Fruit fly (Drosophila melanogaster) whole organism, embryonic: ENCODE data around the gene CG11811.

ENCODE experiments used
- Bdp1 ChIP-seq: fragments of 200-800 bp; sonication (Bioruptor generic); optimal IDR thresholded peaks from 3 replicates; lab custom pipeline; 2016; ENCODE audit warnings: missing biosample characterization, missing genetic modification characterization
- CG10366 ChIP-seq: fragments of 200-800 bp; sonication (Bioruptor generic); IDR thresholded peaks from 2 replicates; pipeline ENCODE4 v1.3.6; 2022; ENCODE audit warnings: missing biosample characterization, missing genetic modification characterization
- CG10431 ChIP-seq: fragments of 200-800 bp; sonication (Bioruptor generic); optimal IDR thresholded peaks from 3 replicates; lab custom pipeline; 2018; ENCODE audit warnings: missing biosample characterization, mild to moderate bottlenecking, missing genetic modification characterization
- CG11247 ChIP-seq: fragments of 200-800 bp; sonication (Bioruptor generic); IDR thresholded peaks from 2 replicates; pipeline ENCODE4 v1.3.6; 2022; ENCODE audit warnings: missing biosample characterization, missing genetic modification characterization
- CG12104 ChIP-seq: fragments of 200-800 bp; sonication (Bioruptor generic); optimal IDR thresholded peaks from 3 replicates; lab custom pipeline; 2016; ENCODE audit warnings: missing biosample characterization, missing genetic modification characterization
- CG12219 ChIP-seq: fragments of 200-800 bp; sonication (Bioruptor generic); optimal IDR thresholded peaks from 3 replicates; lab custom pipeline; 2018; ENCODE audit warnings: missing biosample characterization, mild to moderate bottlenecking, missing genetic modification characterization
- CG12391 ChIP-seq: fragments of 200-800 bp; sonication (Bioruptor generic); optimal IDR thresholded peaks from 3 replicates; lab custom pipeline; 2018; ENCODE audit warnings: missing biosample characterization, mild to moderate bottlenecking, missing genetic modification characterization, moderate library complexity
- CG12659 ChIP-seq: fragments of 200-800 bp; sonication (Bioruptor generic); optimal IDR thresholded peaks from 3 replicates; lab custom pipeline; 2017; ENCODE audit warnings: mild to moderate bottlenecking, missing biosample characterization, missing genetic modification reagents, missing genetic modification characterization
- CG13894 ChIP-seq: fragments of 200-800 bp; sonication (Bioruptor generic); optimal IDR thresholded peaks from 3 replicates; lab custom pipeline; 2018; ENCODE audit warnings: missing biosample characterization, mild to moderate bottlenecking, missing genetic modification characterization, moderate library complexity
- CG1832 ChIP-seq: fragments of 200-800 bp; sonication (Bioruptor generic); optimal IDR thresholded peaks from 2 replicates; lab custom pipeline; 2017; ENCODE audit warnings: missing biosample characterization, mild to moderate bottlenecking, missing genetic modification characterization, inconsistent platforms
- CG18599 ChIP-seq: fragments of 200-800 bp; sonication (Bioruptor generic); optimal IDR thresholded peaks from 3 replicates; lab custom pipeline; 2017; ENCODE audit warnings: missing biosample characterization, missing genetic modification characterization, mild to moderate bottlenecking, moderate library complexity, missing genetic modification reagents
- CG30403 ChIP-seq: fragments of 200-800 bp; sonication (Bioruptor generic); optimal IDR thresholded peaks from 3 replicates; lab custom pipeline; 2016; ENCODE audit warnings: missing biosample characterization, missing genetic modification characterization
- CG31388 ChIP-seq: fragments of 200-800 bp; sonication (Bioruptor generic); optimal IDR thresholded peaks from 2 replicates; lab custom pipeline; 2016; ENCODE audit warnings: missing biosample characterization, missing genetic modification characterization
- CG34422 ChIP-seq: fragments of 200-800 bp; sonication (Bioruptor generic); IDR thresholded peaks from 3 replicates; pipeline ENCODE4 v1.3.6; 2022; ENCODE audit warnings: missing biosample characterization, missing genetic modification characterization
- CG8290 ChIP-seq, 3 experiments: fragments of 200-800 bp; sonication (Bioruptor generic); optimal IDR thresholded peaks; 2 replicates each; lab custom pipeline; 2016 to 2019; ENCODE audit warnings: missing biosample characterization in 3 of 3, missing genetic modification characterization in 3 of 3, mild to moderate bottlenecking in 2 of 3, moderate library complexity in 1 of 3
- Fer3 ChIP-seq: fragments of 200-800 bp; sonication (Bioruptor generic); optimal IDR thresholded peaks from 2 replicates; lab custom pipeline; 2018; ENCODE audit warnings: missing biosample characterization, mild to moderate bottlenecking, missing genetic modification characterization, moderate library complexity
- Gug ChIP-seq: fragments of 200-800 bp; sonication (Bioruptor generic); IDR thresholded peaks from 4 replicates; pipeline ENCODE4 v1.3.6; 2022; ENCODE audit warnings: missing biosample characterization, missing genetic modification characterization
- HLH3B ChIP-seq: fragments of 200-800 bp; sonication (Bioruptor generic); IDR thresholded peaks from 2 replicates; pipeline ENCODE4 v1.3.6; 2022; ENCODE audit warnings: missing biosample characterization, missing genetic modification characterization
- HLHmδ ChIP-seq: fragments of 200-800 bp; sonication (Bioruptor generic); optimal IDR thresholded peaks from 2 replicates; lab custom pipeline; 2018; ENCODE audit warnings: missing biosample characterization, mild to moderate bottlenecking, missing genetic modification characterization, moderate library complexity
- HmgZ ChIP-seq: fragments of 200-800 bp; sonication (Bioruptor generic); optimal IDR thresholded peaks from 2 replicates; lab custom pipeline; 2018; ENCODE audit warnings: missing biosample characterization, mild to moderate bottlenecking, missing genetic modification characterization
- Hsf ChIP-seq: fragments of 200-800 bp; sonication (Bioruptor generic); optimal IDR thresholded peaks from 3 replicates; lab custom pipeline; 2016; ENCODE audit warnings: missing biosample characterization, missing genetic modification characterization
- Lhr ChIP-seq: fragments of 200-800 bp; sonication (Bioruptor generic); optimal IDR thresholded peaks from 3 replicates; lab custom pipeline; 2017; ENCODE audit warnings: mild to moderate bottlenecking, missing biosample characterization, missing genetic modification reagents, missing genetic modification characterization
- MBD-R2 ChIP-seq: fragments of 200-800 bp; sonication (Bioruptor generic); IDR thresholded peaks from 2 replicates; pipeline ENCODE4 v1.3.6; 2022; ENCODE audit warnings: missing biosample characterization, missing genetic modification characterization
- Ravus ChIP-seq: fragments of 200-800 bp; sonication (Bioruptor generic); IDR thresholded peaks from 2 replicates; pipeline ENCODE4 v1.3.6; 2022; ENCODE audit warnings: missing biosample characterization, missing genetic modification characterization
- Rx ChIP-seq: fragments of 200-800 bp; sonication (Bioruptor generic); IDR thresholded peaks from 2 replicates; pipeline ENCODE4 v1.3.6; 2022; ENCODE audit warnings: missing biosample characterization, missing genetic modification characterization
- Six4 ChIP-seq: fragments of 200-800 bp; sonication (Bioruptor generic); optimal IDR thresholded peaks from 2 replicates; lab custom pipeline; 2016; ENCODE audit warnings: missing biosample characterization, missing genetic modification characterization
- Sox102F ChIP-seq: fragments of 200-800 bp; sonication (Bioruptor generic); optimal IDR thresholded peaks from 2 replicates; lab custom pipeline; 2018; ENCODE audit warnings: missing biosample characterization, mild to moderate bottlenecking, missing genetic modification characterization, moderate library complexity
- abd-A ChIP-seq: fragments of 200-800 bp; sonication (Bioruptor generic); optimal IDR thresholded peaks from 3 replicates; lab custom pipeline; 2019; ENCODE audit warnings: missing biosample characterization, mild to moderate bottlenecking, missing genetic modification characterization, moderate library complexity
- ato ChIP-seq: fragments of 200-800 bp; sonication (Bioruptor generic); IDR thresholded peaks from 2 replicates; pipeline ENCODE4 v1.3.6; 2022; ENCODE audit warnings: missing biosample characterization, missing genetic modification characterization; ENCODE audit not compliant: partially characterized antibody
- bsh ChIP-seq, 2 experiments: fragments of 200-800 bp; sonication (Bioruptor generic); optimal IDR thresholded peaks; 2 replicates each; lab custom pipeline; 2017 to 2018; ENCODE audit warnings: mild to moderate bottlenecking in 2 of 2, missing biosample characterization in 2 of 2, missing genetic modification characterization in 2 of 2, moderate library complexity in 1 of 2
- chm ChIP-seq: fragments of 200-800 bp; sonication (Bioruptor generic); IDR thresholded peaks from 2 replicates; pipeline ENCODE4 v1.3.6; 2022; ENCODE audit warnings: missing biosample characterization, missing genetic modification characterization
- danr ChIP-seq: fragments of 200-800 bp; sonication (Bioruptor generic); IDR thresholded peaks from 2 replicates; pipeline ENCODE4 v1.3.6; 2022; ENCODE audit warnings: missing biosample characterization, missing genetic modification characterization
- disco-r ChIP-seq: fragments of 200-800 bp; sonication (Bioruptor generic); optimal IDR thresholded peaks from 2 replicates; lab custom pipeline; 2016; ENCODE audit warnings: missing biosample characterization, missing genetic modification characterization
- esg ChIP-seq: fragments of 200-800 bp; sonication (Bioruptor generic); conservative IDR thresholded peaks from 2 replicates; pipeline ENCODE4 v1.3.6; 2022; ENCODE audit warnings: missing biosample characterization, missing genetic modification characterization
- fd102C ChIP-seq: fragments of 200-800 bp; sonication (Bioruptor generic); optimal IDR thresholded peaks from 2 replicates; lab custom pipeline; 2018; ENCODE audit warnings: missing biosample characterization, mild to moderate bottlenecking, missing genetic modification characterization, moderate library complexity
- gt ChIP-seq: fragments of 200-800 bp; sonication (Bioruptor generic); IDR thresholded peaks from 2 replicates; pipeline ENCODE4 v1.3.6; 2022; ENCODE audit warnings: missing biosample characterization, missing genetic modification characterization
- her ChIP-seq: fragments of 200-800 bp; sonication (Bioruptor generic); optimal IDR thresholded peaks from 2 replicates; lab custom pipeline; 2016; ENCODE audit warnings: missing biosample characterization, missing genetic modification characterization
- ind ChIP-seq: fragments of 200-800 bp; sonication (Bioruptor generic); optimal IDR thresholded peaks from 3 replicates; lab custom pipeline; 2016; ENCODE audit warnings: missing biosample characterization, missing genetic modification characterization
- kay ChIP-seq: fragments of 200-800 bp; sonication (Bioruptor generic); optimal IDR thresholded peaks from 2 replicates; lab custom pipeline; 2016; ENCODE audit warnings: missing biosample characterization, missing genetic modification characterization
- lmd ChIP-seq: fragments of 200-800 bp; sonication (Bioruptor generic); IDR thresholded peaks from 2 replicates; pipeline ENCODE4 v1.3.6; 2022; ENCODE audit warnings: missing biosample characterization, missing genetic modification characterization
- mam ChIP-seq: fragments of 200-800 bp; sonication (Bioruptor generic); optimal IDR thresholded peaks from 3 replicates; lab custom pipeline; 2016; ENCODE audit warnings: missing biosample characterization, missing genetic modification characterization
- pb ChIP-seq: fragments of 200-800 bp; sonication (Bioruptor generic); optimal IDR thresholded peaks from 3 replicates; lab custom pipeline; 2016; ENCODE audit warnings: missing biosample characterization, missing genetic modification characterization
- pum ChIP-seq: fragments of 200-800 bp; sonication (Bioruptor generic); optimal IDR thresholded peaks from 2 replicates; lab custom pipeline; 2016; ENCODE audit warnings: missing biosample characterization, missing genetic modification characterization
- rib ChIP-seq: fragments of 200-800 bp; sonication (Bioruptor generic); IDR thresholded peaks from 2 replicates; pipeline ENCODE4 v1.3.6; 2022; ENCODE audit warnings: missing biosample characterization, missing genetic modification characterization
- salm ChIP-seq: fragments of 200-800 bp; sonication (Bioruptor generic); optimal IDR thresholded peaks from 2 replicates; lab custom pipeline; 2018; ENCODE audit warnings: missing biosample characterization, mild to moderate bottlenecking, missing genetic modification characterization
- sens-2 ChIP-seq: fragments of 200-800 bp; sonication (Bioruptor generic); IDR thresholded peaks from 2 replicates; pipeline ENCODE4 v1.3.6; 2022; ENCODE audit warnings: missing biosample characterization, missing genetic modification characterization
- shn ChIP-seq: fragments of 200-800 bp; sonication (Bioruptor generic); optimal IDR thresholded peaks from 3 replicates; lab custom pipeline; 2016; ENCODE audit warnings: missing biosample characterization, missing genetic modification characterization
- slou ChIP-seq: fragments of 200-800 bp; sonication (Bioruptor generic); optimal IDR thresholded peaks from 3 replicates; lab custom pipeline; 2016; ENCODE audit warnings: missing biosample characterization, missing genetic modification characterization
- sna ChIP-seq: fragments of 200-800 bp; sonication (Bioruptor generic); IDR thresholded peaks from 2 replicates; pipeline ENCODE4 v1.3.6; 2022; ENCODE audit warnings: missing biosample characterization, missing genetic modification characterization; ENCODE audit not compliant: partially characterized antibody
- trem ChIP-seq: fragments of 200-800 bp; optimal IDR thresholded peaks from 3 replicates; lab custom pipeline; 2019; ENCODE audit warnings: missing biosample characterization, mild to moderate bottlenecking, missing genetic modification characterization, moderate library complexity
- wek ChIP-seq: fragments of 200-800 bp; sonication (Bioruptor generic); optimal IDR thresholded peaks from 3 replicates; lab custom pipeline; 2018; ENCODE audit warnings: missing biosample characterization, mild to moderate bottlenecking, missing genetic modification characterization, moderate library complexity
- zf30C ChIP-seq: fragments of 200-800 bp; sonication (Bioruptor generic); optimal IDR thresholded peaks from 3 replicates; lab custom pipeline; 2018; ENCODE audit warnings: missing biosample characterization, mild to moderate bottlenecking, missing genetic modification characterization

Gene CG11811

dm6 chr3L:10679711-10680154 lies 11.1 kb upstream of the CG11811 start (continued):
- TF ChIP-seq kay (GFP tag; lab: Kevin White, UChicago), result no peak
- TF ChIP-seq salm (tag; lab: Kevin White, UChicago), result peak; percentile 21
- TF ChIP-seq CG30403 (GFP tag; lab: Kevin White, UChicago), result peak; percentile 8
- TF ChIP-seq Fer3 (tag; lab: Kevin White, UChicago), result no peak
- no peak for TF ChIP-seq lmd (GFP tag; lab: Robert Waterston, UW)
- no peak for TF ChIP-seq CG12219 (GFP tag; lab: Kevin White, UChicago)
- TF ChIP-seq CG31388 (GFP tag; lab: Kevin White, UChicago), result no peak
- no peak for TF ChIP-seq abd-A (tag; lab: Kevin White, UChicago)
- no peak for TF ChIP-seq HLHmδ
- no peak for TF ChIP-seq CG8290 (GFP tag; optimal IDR thresholded peaks at IDR 0.05; lab: Kevin White, UChicago)
- TF ChIP-seq CG8290 (tag; optimal IDR thresholded peaks at IDR 0.05; lab: Kevin White, UChicago), result no peak
- TF ChIP-seq Lhr (GFP tag; lab: Kevin White, UChicago), result no peak
- no peak for TF ChIP-seq Ravus
- TF ChIP-seq pum (GFP tag; lab: Kevin White, UChicago), result no peak
- TF ChIP-seq Six4 (GFP tag; lab: Kevin White, UChicago), result no peak
- TF ChIP-seq gt (GFP tag; lab: Robert Waterston, UW), result no peak
- no peak for TF ChIP-seq danr (GFP tag; lab: Robert Waterston, UW)
- TF ChIP-seq CG10431 (GFP tag; lab: Kevin White, UChicago), result no peak
- TF ChIP-seq mam (GFP tag; lab: Kevin White, UChicago), result peak; percentile 18
- TF ChIP-seq MBD-R2, result no peak
- no peak for TF ChIP-seq rib (GFP tag; lab: Robert Waterston, UW)
- TF ChIP-seq Sox102F (GFP tag; lab: Kevin White, UChicago), result peak; percentile 49
- TF ChIP-seq pb (GFP tag; lab: Kevin White, UChicago), result no peak
- no peak for TF ChIP-seq zf30C
- TF ChIP-seq sens-2 (GFP tag; lab: Robert Waterston, UW), result no peak
- TF ChIP-seq Bdp1 (GFP tag; lab: Kevin White, UChicago), result no peak
- no peak for TF ChIP-seq her
- no peak for TF ChIP-seq slou (GFP tag; lab: Kevin White, UChicago)
- TF ChIP-seq CG12391 (tag; lab: Kevin White, UChicago), result peak; percentile 7
- no peak for TF ChIP-seq HLH3B
- TF ChIP-seq CG11247 (GFP tag; lab: Robert Waterston, UW), result no peak
- no peak for TF ChIP-seq sna (GFP tag; lab: Robert Waterston, UW)
- TF ChIP-seq Rx (GFP tag; lab: Robert Waterston, UW), result no peak
- TF ChIP-seq disco-r (GFP tag; lab: Kevin White, UChicago), result no peak
- TF ChIP-seq HmgZ (tag; lab: Kevin White, UChicago), result peak; percentile 23
- TF ChIP-seq CG1832 (GFP tag; lab: Kevin White, UChicago), result no peak
- no peak for TF ChIP-seq Gug (GFP tag; lab: Robert Waterston, UW)
- TF ChIP-seq ato (GFP tag; lab: Robert Waterston, UW), result no peak
- no peak for TF ChIP-seq trem (tag; lab: Kevin White, UChicago)
- no peak for TF ChIP-seq ind (GFP tag; lab: Kevin White, UChicago)
- TF ChIP-seq CG13894 (tag; lab: Kevin White, UChicago), result no peak
- TF ChIP-seq wek, result no peak
- TF ChIP-seq shn (GFP tag; lab: Kevin White, UChicago), result no peak
- peak; percentile 45 for TF ChIP-seq CG18599 (GFP tag; lab: Kevin White, UChicago)
- TF ChIP-seq CG10366 (GFP tag; lab: Robert Waterston, UW), result no peak
- TF ChIP-seq fd102C, result no peak
- TF ChIP-seq CG12659 (GFP tag; lab: Kevin White, UChicago), result peak; percentile 50
- no peak for TF ChIP-seq CG12104
- no peak; the same call in 1 of the 2 replicates for TF ChIP-seq chm (GFP tag; lab: Robert Waterston, UW)
- TF ChIP-seq CG34422 (GFP tag; lab: Robert Waterston, UW), result no peak
- TF ChIP-seq Hsf (GFP tag; lab: Kevin White, UChicago), result peak; percentile 29
- peak in 1 of 2 experiments; percentile 34 for TF ChIP-seq bsh (GFP tag; optimal IDR thresholded peaks at IDR 0.05; lab: Kevin White, UChicago)
- TF ChIP-seq esg (GFP tag; lab: Robert Waterston, UW), result no peak
